Worm (Caenorhabditis elegans) whole organism, L1 larva: ENCODE measurements around the gene srd-34.

Source experiments
- C04F5.9 ChIP-seq: sonication (generic microtip); optimal IDR thresholded peaks from 2 replicates; lab custom pipeline; 2016; ENCODE audit warnings: missing genetic modification characterization, missing compliant biosample characterization
- C16A3.4 ChIP-seq: fragments of 150-350 bp; optimal IDR thresholded peaks from 2 replicates; lab custom pipeline; 2014; ENCODE audit warnings: missing biosample characterization, missing genetic modification characterization
- C34B4.2 ChIP-seq: sonication (generic microtip); optimal IDR thresholded peaks from 2 replicates; lab custom pipeline; 2017; ENCODE audit warnings: mild to moderate bottlenecking, missing genetic modification characterization, missing compliant biosample characterization
- blmp-1 ChIP-seq: fragments of 150-350 bp; optimal IDR thresholded peaks from 2 replicates; lab custom pipeline; 2014; ENCODE audit warnings: missing biosample characterization, missing genetic modification characterization
- ceh-8 ChIP-seq: fragments of 200-800 bp; sonication (Bioruptor generic); optimal IDR thresholded peaks from 2 replicates; lab custom pipeline; 2018; ENCODE audit warnings: mild to moderate bottlenecking, missing genetic modification characterization, moderate library complexity, missing compliant biosample characterization
- ceh-90 ChIP-seq: sonication (generic microtip); optimal IDR thresholded peaks from 2 replicates; lab custom pipeline; 2016; ENCODE audit warnings: missing genetic modification characterization, missing compliant biosample characterization
- dsc-1 ChIP-seq: sonication (generic microtip); optimal IDR thresholded peaks from 2 replicates; lab custom pipeline; 2016; ENCODE audit warnings: mild to moderate bottlenecking, missing genetic modification characterization, missing compliant biosample characterization
- efl-1 ChIP-seq, 4 experiments: fragments of 150-350 bp; optimal IDR thresholded peaks in 3 of 4; peaks in 1 of 4; 1 replicate in 1 of 4; 2 replicates in 3 of 4; lab custom pipeline; 2014; ENCODE audit warnings: missing biosample characterization in 2 of 4, missing genetic modification characterization in 2 of 4, missing genetic modification reagents in 2 of 4
- elt-2 ChIP-seq: sonication (generic microtip); optimal IDR thresholded peaks from 2 replicates; lab custom pipeline; 2016; ENCODE audit warnings: missing genetic modification characterization, mild to moderate bottlenecking, inconsistent platforms, missing compliant biosample characterization, missing genetic modification reagents
- elt-3 ChIP-seq, 6 experiments: fragments of 150-350 bp in 1 of 6; sonication (generic microtip); optimal IDR thresholded peaks; 2 replicates each; lab custom pipeline; 2017 to 2018; ENCODE audit warnings: missing biosample characterization in 6 of 6, missing genetic modification characterization in 6 of 6, inconsistent platforms in 1 of 6
- fkh-4 ChIP-seq: sonication (generic microtip); optimal IDR thresholded peaks from 2 replicates; lab custom pipeline; 2016; ENCODE audit warnings: missing compliant biosample characterization, missing genetic modification characterization, borderline replicate concordance
- jun-1 ChIP-seq: fragments of 150-350 bp; optimal IDR thresholded peaks from 2 replicates; lab custom pipeline; 2014; ENCODE audit warnings: missing biosample characterization, missing genetic modification reagents, missing genetic modification characterization
- lin-14 ChIP-seq: fragments of 200-800 bp; sonication (Bioruptor generic); optimal IDR thresholded peaks from 2 replicates; lab custom pipeline; 2018; ENCODE audit warnings: mild to moderate bottlenecking, missing genetic modification characterization, moderate library complexity, missing compliant biosample characterization
- lin-15B ChIP-seq: fragments of 150-350 bp; sonication (generic microtip); optimal IDR thresholded peaks from 3 replicates; lab custom pipeline; 2014; ENCODE audit warnings: missing biosample characterization, missing genetic modification characterization
- lin-35 ChIP-seq, 2 experiments: fragments of 150-350 bp; optimal IDR thresholded peaks; 2 replicates each; lab custom pipeline; 2014; ENCODE audit warnings: missing biosample characterization in 2 of 2, missing genetic modification characterization in 2 of 2, missing genetic modification reagents in 2 of 2
- lsy-2 ChIP-seq, 2 experiments: fragments of 150-350 bp; optimal IDR thresholded peaks; 2 replicates each; lab custom pipeline; 2014; ENCODE audit warnings: missing biosample characterization in 2 of 2, missing genetic modification characterization in 2 of 2
- mab-9 ChIP-seq: fragments of 200-800 bp; sonication (Bioruptor generic); IDR thresholded peaks from 2 replicates; pipeline ENCODE4 v1.3.6; 2022; ENCODE audit warnings: missing genetic modification reagents, missing genetic modification characterization, missing compliant biosample characterization
- mef-2 ChIP-seq: fragments of 150-350 bp; optimal IDR thresholded peaks from 2 replicates; lab custom pipeline; 2014; ENCODE audit warnings: missing biosample characterization, missing genetic modification characterization
- mep-1 ChIP-seq: fragments of 150-350 bp; optimal IDR thresholded peaks from 2 replicates; lab custom pipeline; 2014; ENCODE audit warnings: missing biosample characterization, missing genetic modification characterization
- nhr-12 ChIP-seq: sonication (generic microtip); optimal IDR thresholded peaks from 2 replicates; lab custom pipeline; 2017; ENCODE audit warnings: missing biosample characterization, missing genetic modification characterization
- nhr-19 ChIP-seq: fragments of 200-800 bp; sonication (Bioruptor generic); conservative IDR thresholded peaks from 2 replicates; pipeline ENCODE4 v1.3.6; 2022; ENCODE audit warnings: missing genetic modification characterization, missing compliant biosample characterization
- nhr-20 ChIP-seq: sonication (generic microtip); optimal IDR thresholded peaks from 2 replicates; lab custom pipeline; 2016; ENCODE audit warnings: mild to moderate bottlenecking, missing genetic modification characterization, missing compliant biosample characterization
- nhr-237 ChIP-seq: fragments of 150-350 bp; optimal IDR thresholded peaks from 2 replicates; lab custom pipeline; 2014; ENCODE audit warnings: missing biosample characterization, missing genetic modification characterization
- nhr-85 ChIP-seq: sonication (generic microtip); peaks from one replicate; lab custom pipeline; 2016; ENCODE audit warnings: missing genetic modification characterization, inconsistent platforms, missing compliant biosample characterization
- nhr-90 ChIP-seq: sonication (generic microtip); optimal IDR thresholded peaks from 2 replicates; lab custom pipeline; 2016; ENCODE audit warnings: mild to moderate bottlenecking, missing genetic modification characterization, missing compliant biosample characterization; ENCODE audit not compliant: poor library complexity
- pag-3 ChIP-seq: sonication (generic microtip); optimal IDR thresholded peaks from 2 replicates; lab custom pipeline; 2017; ENCODE audit warnings: missing genetic modification characterization, mild to moderate bottlenecking, missing compliant biosample characterization, antibody characterized with exemption, borderline replicate concordance; ENCODE audit not compliant: insufficient read depth
- pqm-1 ChIP-seq: sonication (generic microtip); optimal IDR thresholded peaks from 3 replicates; lab custom pipeline; 2017; ENCODE audit warnings: missing biosample characterization, missing genetic modification characterization
- rnt-1 ChIP-seq: sonication (generic microtip); optimal IDR thresholded peaks from 2 replicates; lab custom pipeline; 2016; ENCODE audit warnings: mild to moderate bottlenecking, missing genetic modification characterization, moderate library complexity, missing compliant biosample characterization
- skn-1 ChIP-seq: fragments of 150-350 bp; optimal IDR thresholded peaks from 2 replicates; lab custom pipeline; 2014; ENCODE audit warnings: missing biosample characterization, missing genetic modification characterization
- sox-4 ChIP-seq: sonication (generic microtip); optimal IDR thresholded peaks from 2 replicates; lab custom pipeline; 2016; ENCODE audit warnings: missing genetic modification characterization, missing compliant biosample characterization
- sup-37 ChIP-seq: fragments of 200-800 bp; sonication (Bioruptor generic); optimal IDR thresholded peaks from 2 replicates; lab custom pipeline; 2018; ENCODE audit warnings: mild to moderate bottlenecking, missing genetic modification characterization, missing compliant biosample characterization
- ztf-11 ChIP-seq, 2 experiments: sonication (generic microtip); optimal IDR thresholded peaks; 2 replicates each; lab custom pipeline; 2016 to 2017; ENCODE audit warnings: missing genetic modification characterization in 2 of 2, missing biosample characterization in 1 of 2, missing compliant biosample characterization in 1 of 2

The srd-34 gene

DNA sequence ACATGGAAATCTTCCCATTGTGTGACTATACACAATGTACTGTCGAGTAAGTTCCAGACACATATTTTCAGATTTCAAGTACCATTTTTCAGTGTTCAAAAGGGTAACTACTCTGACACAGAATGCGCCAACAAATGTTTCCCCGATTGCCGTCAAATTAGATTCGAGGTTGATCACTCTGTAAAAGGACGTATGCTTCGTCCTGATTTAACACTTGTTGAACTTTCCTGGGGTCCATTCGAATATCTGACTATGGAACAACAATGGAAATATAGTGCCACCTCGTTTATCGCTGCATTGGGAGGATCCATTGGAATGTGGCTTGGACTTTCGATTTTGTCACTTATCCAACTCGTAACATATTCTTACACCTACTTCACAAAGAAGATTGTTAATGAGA lies 25.3 kb upstream of the srd-34 start:
- TF ChIP-seq ceh-8 (GFP tag; lab: Kevin White, UChicago) (no peak), blmp-1 (tag; lab: Kevin White, UChicago) (peak; percentile 5)
- TF ChIP-seq, all 84 proteins: peak for 1

- no peak for TF ChIP-seq lin-15B (tag; lab: Kevin White, UChicago)
- TF ChIP-seq C04F5.9 (tag; lab: Kevin White, UChicago), result no peak
- TF ChIP-seq mep-1 (tag; lab: Kevin White, UChicago), result no peak
- TF ChIP-seq nhr-19, result no peak
- no peak for TF ChIP-seq ceh-90 (tag; lab: Kevin White, UChicago)
- TF ChIP-seq skn-1 (tag; lab: Kevin White, UChicago), result no peak
- TF ChIP-seq nhr-90 (tag; lab: Kevin White, UChicago), result no peak
- TF ChIP-seq C16A3.4 (tag; lab: Kevin White, UChicago), result no peak
- TF ChIP-seq pag-3 (tag; lab: Kevin White, UChicago), result no peak
- TF ChIP-seq sup-37 (GFP tag; lab: Kevin White, UChicago), result no peak
- no peak for TF ChIP-seq rnt-1 (tag; lab: Kevin White, UChicago)
- no peak for TF ChIP-seq jun-1
- no peak for TF ChIP-seq nhr-20 (tag; lab: Kevin White, UChicago)
- TF ChIP-seq, all 84 proteins: peak for 0
Measured at ce11 chrV:10572614-10573013, 23.7 kb upstream of the srd-34 start, which contains the start of gene del-6. Gene del-6 (plus strand): TSS chrV:10572914.

ce11 chrV:10571523-10571922 lies 22.6 kb upstream of the srd-34 start:
- TF ChIP-seq ztf-11 (tag; optimal IDR thresholded peaks at IDR 0.05; lab: Kevin White, UChicago) (no peak), nhr-20 (tag; lab: Kevin White, UChicago) (peak; percentile 2), blmp-1 (tag; lab: Kevin White, UChicago) (peak; percentile 70), lin-35 (GFP tag; optimal IDR thresholded peaks at IDR 0.05; lab: Kevin White, UChicago) (peak in 1 of 2 experiments; percentile 18), nhr-85 (tag; lab: Kevin White, UChicago) (peak; percentile 76), elt-3 (tag; optimal IDR thresholded peaks at IDR 0.05; lab: Kevin White, UChicago) (peak in 2 of 6 experiments; percentile 44 to 65), lsy-2 (tag; optimal IDR thresholded peaks at IDR 0.05; lab: Kevin White, UChicago) (peak in 1 of 2 experiments; percentile 2), C34B4.2 (no peak), lin-14 (GFP tag; lab: Kevin White, UChicago) (peak; percentile 59)

- TF ChIP-seq pqm-1 (tag; lab: Kevin White, UChicago), result no peak
- TF ChIP-seq mab-9 (GFP tag; lab: Robert Waterston, UW), result no peak
- no peak for TF ChIP-seq nhr-12 (tag; lab: Kevin White, UChicago)
- TF ChIP-seq fkh-4, result no peak
- TF ChIP-seq efl-1 (optimal IDR thresholded peaks at IDR 0.05; lab: Kevin White, UChicago), result no peak
- TF ChIP-seq efl-1 (GFP tag; optimal IDR thresholded peaks at IDR 0.05 in 1 of 2; lab: Kevin White, UChicago), result no peak
- TF ChIP-seq blmp-1 (tag; lab: Kevin White, UChicago), result no peak
Measured at ce11 chrV:10568496-10568895, 19.6 kb upstream of the srd-34 start.

DNA sequence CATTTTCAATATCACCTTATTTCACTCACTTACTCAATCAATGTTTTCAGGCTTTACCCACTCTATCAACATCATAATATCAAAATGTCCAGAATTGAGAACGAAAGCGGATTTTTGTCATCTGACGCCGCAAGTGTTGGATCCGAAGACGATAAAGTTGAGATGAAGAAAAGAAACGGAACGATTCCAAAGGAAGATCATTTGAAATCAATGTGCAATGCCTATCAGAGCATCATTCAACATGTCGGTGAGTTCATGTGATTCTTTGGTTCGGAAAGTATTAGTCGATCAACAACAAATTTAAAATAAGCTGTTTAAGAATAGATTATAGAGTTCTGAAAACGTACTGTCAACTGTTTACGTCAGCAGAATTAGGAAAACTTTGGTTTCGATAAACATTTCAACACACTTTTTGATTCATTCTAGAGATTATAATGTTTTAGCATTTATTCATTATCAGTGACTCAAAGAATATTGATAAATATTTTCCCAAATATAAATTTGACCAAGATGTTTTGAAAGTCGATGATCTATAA lies 16.0 kb upstream of the srd-34 start, which contains the start of gene cat-4:
Gene cat-4, plus strand, starts transcription at position 51 of the 536 bp plus-strand sequence.
- TF ChIP-seq nhr-237 (no peak), dsc-1 (tag; lab: Kevin White, UChicago) (no peak), elt-2 (tag; lab: Kevin White, UChicago) (peak; percentile 80)
- TF ChIP-seq, all 84 proteins: peak for 1

- TF ChIP-seq efl-1 (optimal IDR thresholded peaks at IDR 0.05; lab: Kevin White, UChicago), result no peak
- TF ChIP-seq efl-1 (GFP tag; optimal IDR thresholded peaks at IDR 0.05 in 1 of 2; lab: Kevin White, UChicago), result peak in 1 of 2 experiments; percentile 81
- peak; percentile 84 for TF ChIP-seq blmp-1 (tag; lab: Kevin White, UChicago)
- no peak for TF ChIP-seq sox-4 (tag; lab: Kevin White, UChicago)
- TF ChIP-seq elt-3 (tag; optimal IDR thresholded peaks at IDR 0.05; lab: Kevin White, UChicago), result peak in 1 of 6 experiments; percentile 35
- TF ChIP-seq mef-2 (tag; lab: Kevin White, UChicago), result no peak
- TF ChIP-seq nhr-85 (tag; lab: Kevin White, UChicago), result peak; percentile 48
Measured at ce11 chrV:10564140-10564539, 15.3 kb upstream of the srd-34 start.
